Worm (Caenorhabditis elegans) whole organism, early embryonic: ENCODE data around the gene C47A4.5.

Source experiments
- ama-1 ChIP-seq: fragments of 150-350 bp; optimal IDR thresholded peaks from 2 replicates; lab custom pipeline; 2014
- ceh-13 ChIP-seq: fragments of 200-800 bp; sonication (Bioruptor generic); optimal IDR thresholded peaks from 2 replicates; lab custom pipeline; 2018; ENCODE audit warnings: mild to moderate bottlenecking, missing genetic modification characterization, missing compliant biosample characterization
- flt-1 ChIP-seq: fragments of 200-800 bp; sonication (Bioruptor generic); IDR thresholded peaks from 2 replicates; pipeline ENCODE4 v1.3.6; 2022; ENCODE audit warnings: missing genetic modification characterization, missing compliant biosample characterization
- hmg-4 ChIP-seq: fragments of 200-800 bp; sonication (Bioruptor generic); optimal IDR thresholded peaks from 2 replicates; lab custom pipeline; 2018; ENCODE audit warnings: mild to moderate bottlenecking, missing genetic modification characterization, missing compliant biosample characterization
- hnd-1 ChIP-seq: sonication (generic microtip); optimal IDR thresholded peaks from 2 replicates; lab custom pipeline; 2016; ENCODE audit warnings: missing genetic modification characterization, missing compliant biosample characterization
- pes-1 ChIP-seq: fragments of 200-800 bp; sonication (Bioruptor generic); IDR thresholded peaks from 2 replicates; pipeline ENCODE4 v1.3.6; 2022; ENCODE audit warnings: missing genetic modification reagents, missing genetic modification characterization, missing compliant biosample characterization
- scrt-1 ChIP-seq: fragments of 200-800 bp; sonication (Bioruptor generic); IDR thresholded peaks from 2 replicates; pipeline ENCODE4 v1.3.6; 2022; ENCODE audit warnings: missing genetic modification characterization, missing compliant biosample characterization
- sea-1 ChIP-seq: fragments of 200-800 bp; sonication (Bioruptor generic); conservative IDR thresholded peaks from 2 replicates; pipeline ENCODE4 v1.3.6; 2022; ENCODE audit warnings: missing genetic modification characterization, missing compliant biosample characterization
- tbx-11 ChIP-seq: fragments of 200-800 bp; sonication (Bioruptor generic); IDR thresholded peaks from 2 replicates; pipeline ENCODE4 v1.3.6; 2022; ENCODE audit warnings: missing genetic modification characterization, missing compliant biosample characterization
- tra-4 ChIP-seq: sonication (generic microtip); optimal IDR thresholded peaks from 2 replicates; lab custom pipeline; 2017; ENCODE audit warnings: missing genetic modification characterization, missing compliant biosample characterization

- TF ChIP-seq scrt-1 (GFP tag; lab: Robert Waterston, UW), result no peak
- no peak for TF ChIP-seq tra-4 (tag; lab: Kevin White, UChicago)
- no peak for TF ChIP-seq tbx-11 (GFP tag; lab: Robert Waterston, UW)
- no peak for TF ChIP-seq flt-1 (GFP tag; lab: Robert Waterston, UW)
- no peak for TF ChIP-seq pes-1 (GFP tag; lab: Robert Waterston, UW)
- no peak for TF ChIP-seq sea-1
- TF ChIP-seq ama-1 (lab: Kevin White, UChicago), result no peak
- TF ChIP-seq hmg-4 (GFP tag; lab: Kevin White, UChicago), result no peak
- TF ChIP-seq hnd-1 (tag; lab: Kevin White, UChicago), result no peak
- no peak for TF ChIP-seq ceh-13
Measured at ce11 chrIV:13776745-13777144, 31.2 kb downstream of the C47A4.5 start.
